Worm (Caenorhabditis elegans) whole organism, L4 larva: Measurements from ENCODE around the gene Y57A10A.24.

ENCODE experiments used
- lin-13 ChIP-seq: fragments of 150-350 bp; optimal IDR thresholded peaks from 2 replicates; lab custom pipeline; 2014; ENCODE audit warnings: missing biosample characterization, missing genetic modification reagents, missing genetic modification characterization
- snpc-4 ChIP-seq: fragments of 150-350 bp; optimal IDR thresholded peaks from 2 replicates; lab custom pipeline; 2014; ENCODE audit warnings: missing biosample characterization, missing genetic modification characterization

ce11 chrII:12279259-12279658 lies 36.5 kb downstream of the Y57A10A.24 start, which contains the start of the genes tric-1B.2 and Y57A10A.29:
- TF ChIP-seq lin-13: no peak
- no peak for TF ChIP-seq snpc-4 (tag; lab: Kevin White, UChicago)
